Fruit fly (Drosophila melanogaster): ENCODE results near the gene CG3847.

CG3847 gene

DNA sequence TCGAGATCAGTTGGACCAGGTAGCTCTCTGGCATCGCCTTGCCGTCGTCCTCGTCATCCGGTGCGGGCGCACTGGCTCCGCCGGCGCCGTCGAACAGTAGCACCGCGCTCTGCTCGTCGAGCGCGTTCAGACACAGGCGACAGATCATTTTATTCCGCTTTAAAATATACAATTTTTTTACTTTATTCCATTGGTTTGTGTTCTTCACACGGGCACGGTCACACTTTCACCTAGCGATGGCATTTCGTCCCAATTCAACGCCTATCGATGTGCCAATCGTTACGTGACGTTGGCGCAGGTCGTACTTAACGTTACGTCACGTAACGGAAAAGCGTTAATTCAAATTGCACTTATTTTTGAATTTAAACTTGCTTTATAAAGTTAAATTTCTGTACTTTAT lies 45.9 kb upstream of the CG3847 start, which contains the start of gene CG12219 (continued):
- TF ChIP-seq NfI (GFP tag; optimal IDR thresholded peaks at IDR 0.05) (no peak), Rfx (GFP tag; IDR thresholded peaks at IDR 0.05) (no peak), CG6654 (GFP tag; optimal IDR thresholded peaks at IDR 0.05) (no peak), Doc3 (GFP tag; IDR thresholded peaks at IDR 0.05; ENCODE audit: partially characterized antibody) (0 out of 3 replicates have a peak, but pooled peaks have one; percentile 41), al (GFP tag; IDR thresholded peaks at IDR 0.05) (no peak), CG9876 (GFP tag; optimal IDR thresholded peaks at IDR 0.05) (no peak), CG2199 (GFP tag; IDR thresholded peaks at IDR 0.05) (no peak), Bteb2 (GFP tag; optimal IDR thresholded peaks at IDR 0.05) (no peak), H15 (GFP tag; IDR thresholded peaks at IDR 0.05) (no peak), CG6689 (GFP tag; IDR thresholded peaks at IDR 0.05) (no peak), CG17359 (tag; optimal IDR thresholded peaks at IDR 0.05) (no peak), CrebB (tag; optimal IDR thresholded peaks at IDR 0.05) (no peak), z (GFP tag; IDR thresholded peaks at IDR 0.05) (no peak), inv (GFP tag; IDR thresholded peaks at IDR 0.05; ENCODE audit: partially characterized antibody) (peak; percentile 44; the same call in 1 of the 2 replicates), jumu (GFP tag; optimal IDR thresholded peaks at IDR 0.05) (no peak), trh (GFP tag; optimal IDR thresholded peaks at IDR 0.05) (no peak), Hr3 (GFP tag; optimal IDR thresholded peaks at IDR 0.05) (no peak), Asciz (GFP tag; optimal IDR thresholded peaks at IDR 0.05) (no peak), row (GFP tag; IDR thresholded peaks at IDR 0.05) (no peak), Oaz (GFP tag; IDR thresholded peaks at IDR 0.05) (no peak), seq (GFP tag; IDR thresholded peaks at IDR 0.05) (no peak), Sry-δ (GFP tag; optimal IDR thresholded peaks at IDR 0.05) (peak; percentile 86), corto (GFP tag; optimal IDR thresholded peaks at IDR 0.05) (no peak), nerfin-1 (tag; optimal IDR thresholded peaks at IDR 0.05) (no peak), CG13894 (tag; optimal IDR thresholded peaks at IDR 0.05) (no peak), CG13775 (GFP tag; optimal IDR thresholded peaks at IDR 0.05) (no peak), mld (GFP tag; IDR thresholded peaks at IDR 0.05; ENCODE audit: partially characterized antibody) (no peak), CG18011 (GFP tag; optimal IDR thresholded peaks at IDR 0.05) (no peak), wek (GFP tag; optimal IDR thresholded peaks at IDR 0.05) (no peak), vvl (GFP tag; IDR thresholded peaks at IDR 0.05) (peak; percentile 23; the same call in 1 of the 2 replicates), CG2116 (GFP tag; optimal IDR thresholded peaks at IDR 0.05) (peak; percentile 61), CG14441 (GFP tag; IDR thresholded peaks at IDR 0.05) (no peak), Hr78 (GFP tag; optimal IDR thresholded peaks at IDR 0.05) (no peak), phol (tag; optimal IDR thresholded peaks at IDR 0.05) (no peak), vfl (GFP tag; optimal IDR thresholded peaks at IDR 0.05) (no peak), tgo (GFP tag; IDR thresholded peaks at IDR 0.05) (no peak), ssp (GFP tag; IDR thresholded peaks at IDR 0.05) (no peak), Lhr (GFP tag; optimal IDR thresholded peaks at IDR 0.05) (peak; percentile 5), p53 (GFP tag; optimal IDR thresholded peaks at IDR 0.05) (no peak), pan (optimal IDR thresholded peaks at IDR 0.05) (no peak), pan (GFP tag; optimal IDR thresholded peaks at IDR 0.05 in 1 of 2, IDR thresholded peaks at IDR 0.05 in 1 of 2) (no peak), CG11695 (GFP tag; IDR thresholded peaks at IDR 0.05) (no peak), CG6791 (GFP tag; IDR thresholded peaks at IDR 0.05; ENCODE audit: partially characterized antibody) (no peak; the same call in 2 of the 3 replicates), dimm (GFP tag; IDR thresholded peaks at IDR 0.05) (no peak), Drgx (GFP tag; IDR thresholded peaks at IDR 0.05) (no peak), lov (optimal IDR thresholded peaks at IDR 0.05) (no peak), lov (GFP tag; IDR thresholded peaks at IDR 0.05) (no peak), CG8388 (GFP tag; optimal IDR thresholded peaks at IDR 0.05) (no peak), Optix (GFP tag; IDR thresholded peaks at IDR 0.05) (no peak), CG16863 (GFP tag; optimal IDR thresholded peaks at IDR 0.05) (no peak), CG4404 (GFP tag; IDR thresholded peaks at IDR 0.05) (no peak), CG2120 (GFP tag; optimal IDR thresholded peaks at IDR 0.05) (no peak)
